Worm (Caenorhabditis elegans): ENCODE measurements around the gene F53A2.9.

The F53A2.9 gene

DNA sequence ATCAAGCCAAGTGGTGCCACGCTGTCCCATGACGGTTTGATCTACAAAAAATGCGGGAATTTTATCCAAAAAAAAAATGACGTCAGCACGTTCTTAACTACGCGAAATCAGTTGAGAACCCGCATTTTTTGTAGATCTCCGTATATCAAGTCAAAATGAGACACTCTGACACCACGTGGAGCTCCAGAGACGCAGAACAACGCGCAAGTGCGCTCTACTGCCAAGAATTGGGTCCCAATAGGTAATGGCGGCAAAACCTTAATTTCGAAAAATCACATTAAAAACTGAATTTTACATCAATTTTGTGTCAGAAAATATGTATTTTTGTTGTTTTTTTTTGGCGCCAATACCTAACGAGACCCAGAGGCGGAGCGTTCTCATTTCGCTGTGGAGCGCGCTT, 42.2 kb downstream of the F53A2.9 start:
- TF ChIP-seq lin-26 (GFP tag; IDR thresholded peaks at IDR 0.05) (no peak), F57C9.4 (tag; optimal IDR thresholded peaks at IDR 0.05) (no peak), lin-35 (GFP tag; optimal IDR thresholded peaks at IDR 0.05) (no peak)

ce11 chrIII:13315071-13315470, 44.1 kb downstream of the F53A2.9 start, which contains the start of gene dph-7:
Gene dph-7 (plus strand): TSS chrIII:13315123.
- no peak for TF ChIP-seq mes-4 (tag; optimal IDR thresholded peaks at IDR 0.05)
- no peak for TF ChIP-seq aptf-2 (GFP tag; conservative IDR thresholded peaks at IDR 0.05)
- no peak for TF ChIP-seq bed-2 (GFP tag; IDR thresholded peaks at IDR 0.05)
- TF ChIP-seq attf-3 (GFP tag; conservative IDR thresholded peaks at IDR 0.05): no peak
- no peak for TF ChIP-seq athp-1 (tag; optimal IDR thresholded peaks at IDR 0.05)
- TF ChIP-seq let-526 (GFP tag; IDR thresholded peaks at IDR 0.05): no peak
- no peak for TF ChIP-seq F23B12.7 (tag; optimal IDR thresholded peaks at IDR 0.05; ENCODE audit: insufficient read depth)
- no peak for TF ChIP-seq F52B5.7 (tag; optimal IDR thresholded peaks at IDR 0.05)
- no peak for TF ChIP-seq egl-44 (GFP tag; IDR thresholded peaks at IDR 0.05)
- no peak for TF ChIP-seq dpff-1 (tag; optimal IDR thresholded peaks at IDR 0.05)
- TF ChIP-seq lir-1 (GFP tag; conservative IDR thresholded peaks at IDR 0.05): no peak
- no peak for TF ChIP-seq chd-7 (tag; optimal IDR thresholded peaks at IDR 0.05)
- TF ChIP-seq ztf-25 (GFP tag; IDR thresholded peaks at IDR 0.05): no peak
- TF ChIP-seq die-1 (tag; optimal IDR thresholded peaks at IDR 0.05): no peak
- no peak for TF ChIP-seq hrde-1 (tag; optimal IDR thresholded peaks at IDR 0.05; ENCODE audit: borderline replicate concordance)

ce11 chrIII:13314636-13315035, 44.5 kb downstream of the F53A2.9 start:
- no peak for TF ChIP-seq hmg-1.2 (GFP tag; IDR thresholded peaks at IDR 0.05)
- no peak for TF ChIP-seq Y95B8A.8 (GFP tag; IDR thresholded peaks at IDR 0.05)
- TF ChIP-seq B0019.2 (GFP tag; conservative IDR thresholded peaks at IDR 0.05): no peak
- no peak for TF ChIP-seq B0035.1 (tag; optimal IDR thresholded peaks at IDR 0.05)
- TF ChIP-seq lsl-1 (GFP tag; optimal IDR thresholded peaks at IDR 0.05): peak; percentile 56
- peak; percentile 48 for TF ChIP-seq F33H1.4 (GFP tag; IDR thresholded peaks at IDR 0.05)
- no peak for TF ChIP-seq T26A5.8 (tag; optimal IDR thresholded peaks at IDR 0.05)
- no peak for TF ChIP-seq attf-6 (GFP tag; IDR thresholded peaks at IDR 0.05)
- TF ChIP-seq madf-6 (GFP tag; IDR thresholded peaks at IDR 0.05): peak; percentile 50
- TF ChIP-seq let-607 (tag; optimal IDR thresholded peaks at IDR 0.05): no peak

DNA sequence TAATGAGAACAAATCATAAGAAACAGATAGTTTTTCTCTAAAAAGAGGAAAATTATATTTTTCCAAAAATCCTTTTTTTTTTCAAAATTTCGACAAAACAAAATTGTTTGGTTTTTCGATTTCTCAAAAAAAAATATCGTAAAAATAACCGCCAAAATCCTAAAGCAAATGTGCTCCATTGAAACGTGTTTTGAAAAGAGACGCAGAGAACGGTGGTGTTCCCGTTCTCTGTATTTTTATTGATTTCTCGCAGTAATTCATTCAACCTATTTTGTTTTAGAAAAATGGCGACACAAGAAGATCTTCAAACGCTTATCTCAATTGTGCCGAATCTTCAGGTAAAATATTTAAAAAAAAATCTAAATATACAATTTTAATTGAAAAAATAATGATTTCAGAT, 45.4 kb downstream of the F53A2.9 start, which contains the start of gene Y43F4B.10:
Gene Y43F4B.10, plus strand, starts transcription at position 281 of the 400 bp plus-strand sequence.
- TF ChIP-seq efl-1 (GFP tag; optimal IDR thresholded peaks at IDR 0.05) (no peak), attf-5 (GFP tag; optimal IDR thresholded peaks at IDR 0.05) (peak; percentile 10), ama-1 (optimal IDR thresholded peaks at IDR 0.05) (no peak), ama-1 (GFP tag; optimal IDR thresholded peaks at IDR 0.05) (no peak), cebp-2 (GFP tag; IDR thresholded peaks at IDR 0.05) (no peak)

ce11 chrIII:13310552-13310951, 48.6 kb downstream of the F53A2.9 start:
- TF ChIP-seq attf-5 (GFP tag; optimal IDR thresholded peaks at IDR 0.05): peak; percentile 27
- TF ChIP-seq sdz-38 (tag; optimal IDR thresholded peaks at IDR 0.05): no peak
- TF ChIP-seq lir-1 (GFP tag; conservative IDR thresholded peaks at IDR 0.05): no peak
- TF ChIP-seq F39B2.1 (GFP tag; IDR thresholded peaks at IDR 0.05): no peak
- TF ChIP-seq F23B12.7 (tag; optimal IDR thresholded peaks at IDR 0.05; ENCODE audit: insufficient read depth): no peak
